Worm (Caenorhabditis elegans): ENCODE results near the gene srxa-4.

The srxa-4 gene

DNA sequence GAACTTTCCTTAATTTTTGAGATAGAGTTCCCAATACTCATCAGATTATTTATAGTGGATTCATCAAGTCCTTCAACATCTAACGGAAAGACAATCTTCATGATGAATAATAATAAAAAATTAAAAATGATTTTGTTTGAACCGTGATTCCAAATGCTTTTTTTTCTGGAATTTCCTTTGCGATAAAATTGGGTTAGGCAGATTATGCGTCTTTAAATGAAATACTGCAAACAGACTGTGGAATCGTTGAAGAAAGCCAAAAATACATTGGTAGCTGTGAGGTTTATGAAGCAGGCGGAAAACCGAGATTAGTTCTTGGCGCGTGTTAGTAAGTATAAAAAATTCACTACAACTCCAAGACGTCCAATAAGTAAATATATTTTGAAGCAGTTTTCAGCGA is 6.3 kb downstream of the srxa-4 start, which contains the start of gene srw-68:
Gene srw-68, minus strand, starts transcription at position 101 of the 400 bp plus-strand sequence.
- TF ChIP-seq F26F4.8 (GFP tag; conservative IDR thresholded peaks at IDR 0.05) = no peak
- TF ChIP-seq set-16 (GFP tag; IDR thresholded peaks at IDR 0.05) = no peak
- TF ChIP-seq nhr-25 (tag; optimal IDR thresholded peaks at IDR 0.05; ENCODE audit: borderline replicate concordance, insufficient read depth) = no peak
- no peak for TF ChIP-seq lin-39 (tag; optimal IDR thresholded peaks at IDR 0.05)
- TF ChIP-seq nhr-28 (tag; optimal IDR thresholded peaks at IDR 0.05) = no peak
- no peak for TF ChIP-seq lim-7 (GFP tag; IDR thresholded peaks at IDR 0.05)
- no peak for TF ChIP-seq jun-1 (tag; optimal IDR thresholded peaks at IDR 0.05)
- no peak for TF ChIP-seq egl-27 (tag; optimal IDR thresholded peaks at IDR 0.05)
- no peak for TF ChIP-seq nhr-42 (GFP tag; IDR thresholded peaks at IDR 0.05)
- TF ChIP-seq dve-1 (tag; optimal IDR thresholded peaks at IDR 0.05; ENCODE audit: insufficient read depth) = no peak
- no peak for TF ChIP-seq ceh-82 (tag; optimal IDR thresholded peaks at IDR 0.05)

DNA sequence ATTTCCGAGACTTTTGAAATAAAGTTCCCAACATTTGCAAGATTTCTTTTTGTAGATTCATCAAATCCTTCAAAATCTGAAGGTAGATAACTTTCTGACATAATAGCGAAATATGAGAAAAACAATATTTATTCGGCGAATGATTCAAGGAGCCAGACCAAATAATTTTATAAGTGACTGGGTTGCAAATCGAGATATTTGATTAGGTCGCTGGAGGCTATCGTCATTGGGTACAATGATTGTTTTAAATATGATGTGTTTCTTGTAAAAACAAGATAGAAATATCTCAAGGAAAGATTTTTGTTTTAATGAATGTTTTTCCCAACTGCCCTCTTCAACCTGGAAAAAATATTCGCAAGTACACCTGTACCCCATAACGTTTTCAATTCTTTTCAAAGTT is 8.6 kb downstream of the srxa-4 start, which contains the start of gene srw-69:
Gene srw-69, minus strand, starts transcription at position 101 of the 400 bp plus-strand sequence.
- TF ChIP-seq dve-1 (tag; optimal IDR thresholded peaks at IDR 0.05; ENCODE audit: insufficient read depth) (no peak), nhr-237 (tag; optimal IDR thresholded peaks at IDR 0.05) (no peak), ceh-20 (GFP tag; IDR thresholded peaks at IDR 0.05) (no peak), nhr-28 (tag; optimal IDR thresholded peaks at IDR 0.05) (no peak), lin-13 (GFP tag; optimal IDR thresholded peaks at IDR 0.05) (no peak), ces-1 (GFP tag; optimal IDR thresholded peaks at IDR 0.05) (no peak), lim-7 (GFP tag; IDR thresholded peaks at IDR 0.05) (no peak), lin-38 (GFP tag; IDR thresholded peaks at IDR 0.05) (no peak), zip-11 (GFP tag; IDR thresholded peaks at IDR 0.05) (no peak), pqm-1 (tag; optimal IDR thresholded peaks at IDR 0.05) (no peak), F37D6.2 (tag; optimal IDR thresholded peaks at IDR 0.05) (no peak), mxl-3 (GFP tag; optimal IDR thresholded peaks at IDR 0.05) (no peak), ceh-62 (tag; optimal IDR thresholded peaks at IDR 0.05) (no peak), daf-19 (GFP tag; conservative IDR thresholded peaks at IDR 0.05) (no peak), dmd-9 (GFP tag; IDR thresholded peaks at IDR 0.05) (no peak), madf-5 (GFP tag; IDR thresholded peaks at IDR 0.05) (no peak), ceh-28 (tag; optimal IDR thresholded peaks at IDR 0.05) (no peak)

DNA sequence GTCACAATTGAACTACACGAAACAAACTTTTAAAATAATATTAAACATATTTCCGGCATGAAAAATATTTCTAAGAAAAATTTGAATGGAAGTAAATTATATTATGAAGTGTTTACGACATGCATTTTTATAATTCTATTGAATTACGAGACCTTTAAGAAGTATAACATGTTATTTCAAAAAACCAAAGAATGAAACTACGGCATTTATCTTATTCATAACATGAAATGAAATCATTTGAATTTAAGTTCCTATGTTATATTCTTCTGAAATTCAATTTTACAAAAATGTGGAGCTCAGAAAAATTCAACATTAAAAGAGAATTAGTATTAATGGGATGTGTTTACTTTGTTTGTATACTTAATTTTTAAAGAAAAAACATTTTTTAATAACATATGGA is 10.8 kb downstream of the srxa-4 start, which contains the start of gene srw-71:
Gene srw-71, minus strand, starts transcription at position 101 of the 400 bp plus-strand sequence.
- TF ChIP-seq ceh-62 (tag; optimal IDR thresholded peaks at IDR 0.05) (no peak), aha-1 (tag) (peak; percentile 11)

DNA sequence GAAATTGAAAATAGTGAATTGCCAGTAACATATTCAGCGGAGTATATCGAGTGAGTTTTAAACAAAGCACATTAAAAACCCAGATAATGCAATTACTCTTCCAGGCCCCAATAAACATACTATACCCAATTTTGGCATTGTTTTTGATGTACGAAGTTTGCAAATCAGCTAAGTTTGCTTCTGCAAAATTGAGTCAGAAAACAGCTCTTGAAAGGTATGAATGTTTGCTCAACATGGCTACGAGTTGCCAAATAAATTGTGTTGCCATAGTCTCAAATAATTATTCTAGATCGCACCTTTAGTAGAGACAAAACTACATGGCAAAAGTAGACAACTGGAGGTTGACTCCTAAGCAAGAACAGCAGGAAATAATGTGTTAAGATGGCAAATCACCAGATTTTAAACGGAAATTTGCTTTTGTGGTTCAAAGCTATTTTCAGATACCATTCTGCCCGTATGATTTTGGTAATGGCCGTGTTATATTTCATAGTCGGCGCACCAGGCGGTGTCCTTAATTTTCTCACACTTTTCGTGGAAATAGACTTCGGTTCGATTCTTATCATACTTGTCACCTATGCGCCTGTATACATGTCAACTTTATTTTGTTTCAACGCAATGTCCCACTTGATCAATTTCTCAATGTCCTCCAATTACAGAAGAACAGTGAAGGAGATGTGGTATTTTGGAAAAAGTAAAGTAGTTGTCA is 12.3 kb downstream of the srxa-4 start:
- TF ChIP-seq spr-3 (GFP tag; optimal IDR thresholded peaks at IDR 0.05) (peak; percentile 39), arid-1 (GFP tag; conservative IDR thresholded peaks at IDR 0.05) (peak; percentile 46; the same call in 1 of the 2 replicates), F26F4.8 (GFP tag; conservative IDR thresholded peaks at IDR 0.05) (no peak), nhr-48 (tag; optimal IDR thresholded peaks at IDR 0.05) (peak; percentile 32), tag-97 (GFP tag; IDR thresholded peaks at IDR 0.05) (no peak), Y105C5A.15 (GFP tag; IDR thresholded peaks at IDR 0.05) (0 out of 2 replicates have a peak, but pooled peaks have one; percentile 2), ceh-82 (tag; optimal IDR thresholded peaks at IDR 0.05) (no peak), lin-38 (GFP tag; IDR thresholded peaks at IDR 0.05) (peak; percentile 47), Y75B8A.6 (GFP tag; IDR thresholded peaks at IDR 0.05) (0 out of 2 replicates have a peak, but pooled peaks have one; percentile 27), ceh-28 (tag; optimal IDR thresholded peaks at IDR 0.05) (no peak), nhr-6 (tag; optimal IDR thresholded peaks at IDR 0.05) (no peak), daf-12 (tag; optimal IDR thresholded peaks at IDR 0.05) (no peak), nhr-102 (tag; optimal IDR thresholded peaks at IDR 0.05) (peak; percentile 68), ctbp-1 (GFP tag; IDR thresholded peaks at IDR 0.05) (no peak), zip-2 (tag; optimal IDR thresholded peaks at IDR 0.05) (no peak), duxl-1 (tag; optimal IDR thresholded peaks at IDR 0.05; ENCODE audit: poor library complexity) (peak; percentile 35), set-16 (GFP tag; IDR thresholded peaks at IDR 0.05) (no peak), tra-1 (GFP tag; IDR thresholded peaks at IDR 0.05) (peak; percentile 62), F44E2.7 (GFP tag; IDR thresholded peaks at IDR 0.05) (no peak), unc-39 (tag; optimal IDR thresholded peaks at IDR 0.05) (no peak), spr-1 (tag; optimal IDR thresholded peaks at IDR 0.05) (peak; percentile 40), zfp-3 (GFP tag; conservative IDR thresholded peaks at IDR 0.05) (peak; percentile 90), Y48G9A.11 (GFP tag; IDR thresholded peaks at IDR 0.05) (peak; percentile 38; the same call in 1 of the 2 replicates), lim-7 (GFP tag; IDR thresholded peaks at IDR 0.05) (0 out of 2 replicates have a peak, but pooled peaks have one; percentile 42), zip-11 (GFP tag; IDR thresholded peaks at IDR 0.05) (no peak), nhr-237 (tag; optimal IDR thresholded peaks at IDR 0.05) (no peak)
